Worm (Caenorhabditis elegans) whole organism, L3 larva: ENCODE results near the gene sre-6.
A peak's percentile ranks its signal among the peaks of the same experiment; 100 is the strongest.

Source experiments
- ama-1 ChIP-seq: fragments of 150-350 bp; optimal IDR thresholded peaks from 2 replicates; lab custom pipeline; 2018
- elt-3 ChIP-seq, 3 experiments: fragments of 150-350 bp in 1 of 3; sonication (generic microtip) in 2 of 3; optimal IDR thresholded peaks; 2 replicates in 2 of 3; 4 replicates in 1 of 3; lab custom pipeline; 2014 to 2017; ENCODE audit warnings: missing biosample characterization in 3 of 3, missing genetic modification characterization in 3 of 3
- hmg-11 ChIP-seq: sonication (generic microtip); optimal IDR thresholded peaks from 2 replicates; lab custom pipeline; 2016; ENCODE audit warnings: missing genetic modification characterization, missing compliant biosample characterization
- jun-1 ChIP-seq: fragments of 150-350 bp; optimal IDR thresholded peaks from 2 replicates; lab custom pipeline; 2014; ENCODE audit warnings: missing biosample characterization, missing genetic modification reagents, missing genetic modification characterization
- nhr-237 ChIP-seq: fragments of 150-350 bp; optimal IDR thresholded peaks from 2 replicates; lab custom pipeline; 2014; ENCODE audit warnings: missing biosample characterization, missing genetic modification characterization
- nhr-28 ChIP-seq: fragments of 150-350 bp; optimal IDR thresholded peaks from 2 replicates; lab custom pipeline; 2014; ENCODE audit warnings: missing biosample characterization, missing genetic modification characterization
- nhr-77 ChIP-seq: fragments of 150-350 bp; optimal IDR thresholded peaks from 2 replicates; lab custom pipeline; 2014; ENCODE audit warnings: missing biosample characterization, missing genetic modification characterization
- pqm-1 ChIP-seq: fragments of 150-350 bp; optimal IDR thresholded peaks from 2 replicates; lab custom pipeline; 2017; ENCODE audit warnings: missing biosample characterization, missing genetic modification characterization, inconsistent platforms
- snpc-4 ChIP-seq: fragments of 150-350 bp; optimal IDR thresholded peaks from 2 replicates; lab custom pipeline; 2014; ENCODE audit warnings: missing biosample characterization, missing genetic modification characterization
- zag-1 ChIP-seq: fragments of 150-350 bp; optimal IDR thresholded peaks from 2 replicates; lab custom pipeline; 2014; ENCODE audit warnings: missing biosample characterization, missing genetic modification characterization
- ztf-11 ChIP-seq: fragments of 150-350 bp; optimal IDR thresholded peaks from 2 replicates; lab custom pipeline; 2014; ENCODE audit warnings: missing biosample characterization, missing genetic modification characterization

ce11 chrV:10715158-10716152 lies 47.1 kb downstream of the sre-6 start:
- TF ChIP-seq hmg-11 (tag; lab: Kevin White, UChicago) (peak; percentile 6), nhr-237 (tag; lab: Kevin White, UChicago) (no peak), snpc-4 (tag; lab: Kevin White, UChicago) (peak; percentile 95), zag-1 (tag; lab: Kevin White, UChicago) (no peak), pqm-1 (tag; lab: Kevin White, UChicago) (peak; percentile 36), elt-3 (tag; optimal IDR thresholded peaks at IDR 0.05; lab: Kevin White, UChicago) (no peak), jun-1 (peak; percentile 87), nhr-77 (tag; lab: Kevin White, UChicago) (no peak), nhr-28 (tag; lab: Kevin White, UChicago) (no peak), ztf-11 (tag; lab: Kevin White, UChicago) (no peak), ama-1 (lab: Kevin White, UChicago) (peak; percentile 4)
